ENCODE assay signal across 4 fruit fly cellular contexts in genomic region chr3R:20915828-20916227, dm6.
TF ChIP-seq lines count a peak whose summit lies in the region.

No protein-coding gene starts in this region.

- TF ChIP-seq CTCF in whole organism, embryonic (GFP tag; optimal IDR thresholded peaks at IDR 0.05; lab: Kevin White, UChicago), result no peak

TF ChIP-seq in whole organism, adult, 20 proteins besides CTCF, POLR2A, EP300 and RAD21:
- peak; percentile 55 for TF ChIP-seq tj (GFP tag; optimal IDR thresholded peaks at IDR 0.05; lab: Kevin White, UChicago)
- TF ChIP-seq kay (GFP tag; lab: Kevin White, UChicago; ENCODE audit: borderline replicate concordance), result peak; percentile 17
- TF ChIP-seq CG1620 (GFP tag; optimal IDR thresholded peaks at IDR 0.05; lab: Kevin White, UChicago), result no peak
- no peak for TF ChIP-seq CG14711 (tag; optimal IDR thresholded peaks at IDR 0.05; lab: Kevin White, UChicago)
- no peak for TF ChIP-seq Clk (GFP tag; optimal IDR thresholded peaks at IDR 0.05; lab: Kevin White, UChicago)
- TF ChIP-seq CG12768 (GFP tag; optimal IDR thresholded peaks at IDR 0.05; lab: Kevin White, UChicago), result no peak
- no peak for TF ChIP-seq cic (GFP tag; optimal IDR thresholded peaks at IDR 0.05; lab: Kevin White, UChicago)
- no peak for TF ChIP-seq ovo (GFP tag; optimal IDR thresholded peaks at IDR 0.05; lab: Kevin White, UChicago)

TF ChIP-seq in whole organism, embryonic, 481 proteins besides CTCF, POLR2A, EP300 and RAD21:
- TF ChIP-seq HHEX (GFP tag; optimal IDR thresholded peaks at IDR 0.05; lab: Kevin White, UChicago) (peak; percentile 0), B-H2 (GFP tag; optimal IDR thresholded peaks at IDR 0.05; lab: Kevin White, UChicago) (peak; percentile 28), jumu (GFP tag; optimal IDR thresholded peaks at IDR 0.05; lab: Kevin White, UChicago) (no peak), tx (GFP tag; optimal IDR thresholded peaks at IDR 0.05; lab: Kevin White, UChicago) (no peak), CG10565 (GFP tag; optimal IDR thresholded peaks at IDR 0.05; lab: Kevin White, UChicago) (no peak), exex (tag; optimal IDR thresholded peaks at IDR 0.05; lab: Kevin White, UChicago) (peak; percentile 6), chinmo (GFP tag; IDR thresholded peaks at IDR 0.05; lab: Robert Waterston, UW; ENCODE audit: partially characterized antibody) (peak; percentile 80; the same call in 2 of the 4 replicates), cwo (GFP tag; optimal IDR thresholded peaks at IDR 0.05; lab: Kevin White, UChicago) (peak; percentile 85), lab (GFP tag; optimal IDR thresholded peaks at IDR 0.05; lab: Kevin White, UChicago) (peak; percentile 40), Dbx (GFP tag; IDR thresholded peaks at IDR 0.05; lab: Robert Waterston, UW) (0 out of 3 replicates have a peak, but pooled peaks have one; percentile 39), CG13296 (GFP tag; optimal IDR thresholded peaks at IDR 0.05; lab: Kevin White, UChicago) (peak; percentile 10), sug (tag; optimal IDR thresholded peaks at IDR 0.05; lab: Kevin White, UChicago) (peak; percentile 49), Ada2b (GFP tag; IDR thresholded peaks at IDR 0.05; lab: Robert Waterston, UW) (no peak), nmo (GFP tag; optimal IDR thresholded peaks at IDR 0.05; lab: Kevin White, UChicago) (no peak), pb (GFP tag; optimal IDR thresholded peaks at IDR 0.05; lab: Kevin White, UChicago) (no peak), abd-A (tag; optimal IDR thresholded peaks at IDR 0.05; lab: Kevin White, UChicago) (peak; percentile 31), CG15269 (tag; optimal IDR thresholded peaks at IDR 0.05; lab: Kevin White, UChicago) (peak; percentile 20), sna (GFP tag; IDR thresholded peaks at IDR 0.05; lab: Robert Waterston, UW; ENCODE audit: partially characterized antibody) (0 out of 2 replicates have a peak, but pooled peaks have one; percentile 12), CG31224 (GFP tag; IDR thresholded peaks at IDR 0.05; lab: Robert Waterston, UW) (no peak), sd (tag; optimal IDR thresholded peaks at IDR 0.05; lab: Kevin White, UChicago) (peak; percentile 69), gro (GFP tag; optimal IDR thresholded peaks at IDR 0.05; lab: Kevin White, UChicago) (peak; percentile 12), CG13894 (tag; optimal IDR thresholded peaks at IDR 0.05; lab: Kevin White, UChicago) (peak; percentile 26), vvl (GFP tag; IDR thresholded peaks at IDR 0.05; lab: Robert Waterston, UW) (0 out of 2 replicates have a peak, but pooled peaks have one; percentile 26), CG2120 (GFP tag; optimal IDR thresholded peaks at IDR 0.05; lab: Kevin White, UChicago) (peak; percentile 18), Med (GFP tag; lab: Kevin White, UChicago) (peak; percentile 52)

TF ChIP-seq in whole organism, prepupa, 60 proteins besides CTCF, POLR2A, EP300 and RAD21:
- TF ChIP-seq CG6854 (GFP tag; optimal IDR thresholded peaks at IDR 0.05; lab: Kevin White, UChicago) (peak; percentile 53), Blimp-1 (GFP tag; optimal IDR thresholded peaks at IDR 0.05; lab: Kevin White, UChicago) (no peak), CG6163 (GFP tag; IDR thresholded peaks at IDR 0.05; lab: Robert Waterston, UW) (0 out of 3 replicates have a peak, but pooled peaks have one; percentile 13), fkh (GFP tag; optimal IDR thresholded peaks at IDR 0.05; lab: Kevin White, UChicago) (peak; percentile 79), svp (GFP tag; lab: Kevin White, UChicago) (peak; percentile 52), acj6 (GFP tag; optimal IDR thresholded peaks at IDR 0.05; lab: Kevin White, UChicago) (no peak)

TF ChIP-seq in whole organism, wandering third instar larva, 38 proteins besides CTCF, POLR2A, EP300 and RAD21:
- TF ChIP-seq lola (GFP tag; optimal IDR thresholded peaks at IDR 0.05; lab: Kevin White, UChicago) (no peak), OdsH (GFP tag; optimal IDR thresholded peaks at IDR 0.05; lab: Kevin White, UChicago) (peak; percentile 31), dmrt93B (GFP tag; optimal IDR thresholded peaks at IDR 0.05; lab: Kevin White, UChicago) (no peak), CrebA (GFP tag; optimal IDR thresholded peaks at IDR 0.05; lab: Kevin White, UChicago; ENCODE audit: borderline replicate concordance) (peak; percentile 38), woc (GFP tag; optimal IDR thresholded peaks at IDR 0.05; lab: Kevin White, UChicago) (no peak), foxo (GFP tag; optimal IDR thresholded peaks at IDR 0.05; lab: Kevin White, UChicago) (no peak), Rel (GFP tag; optimal IDR thresholded peaks at IDR 0.05; lab: Kevin White, UChicago) (no peak), Rel (tag; optimal IDR thresholded peaks at IDR 0.05; lab: Kevin White, UChicago) (no peak), Hr83 (GFP tag; optimal IDR thresholded peaks at IDR 0.05; lab: Kevin White, UChicago; ENCODE audit: poor library complexity, severe bottlenecking) (no peak), sage (GFP tag; optimal IDR thresholded peaks at IDR 0.05; lab: Kevin White, UChicago) (no peak), fru (GFP tag; optimal IDR thresholded peaks at IDR 0.05; lab: Kevin White, UChicago) (no peak), psq (GFP tag; optimal IDR thresholded peaks at IDR 0.05; lab: Kevin White, UChicago) (peak; percentile 12), Hnf4 (GFP tag; optimal IDR thresholded peaks at IDR 0.05; lab: Kevin White, UChicago) (no peak), Myc (optimal IDR thresholded peaks at IDR 0.05; lab: Kevin White, UChicago) (no peak), Vsx2 (GFP tag; optimal IDR thresholded peaks at IDR 0.05; lab: Kevin White, UChicago; ENCODE audit: partially characterized antibody) (peak; percentile 7), Jra (GFP tag; optimal IDR thresholded peaks at IDR 0.05; lab: Kevin White, UChicago) (no peak), CG9705 (GFP tag; optimal IDR thresholded peaks at IDR 0.05; lab: Kevin White, UChicago) (no peak), pan (optimal IDR thresholded peaks at IDR 0.05; lab: Kevin White, UChicago) (no peak), dl (GFP tag; optimal IDR thresholded peaks at IDR 0.05; lab: Kevin White, UChicago; ENCODE audit: insufficient read depth in 1 of 2, partially characterized antibody in 2 of 2) (peak in 1 of 2 experiments; percentile 23), Abd-B (GFP tag; optimal IDR thresholded peaks at IDR 0.05; lab: Kevin White, UChicago) (no peak), Dif (GFP tag; optimal IDR thresholded peaks at IDR 0.05; lab: Kevin White, UChicago; ENCODE audit: partially characterized antibody) (peak; percentile 7), N (GFP tag; optimal IDR thresholded peaks at IDR 0.05; lab: Kevin White, UChicago) (no peak), Hr78 (GFP tag; optimal IDR thresholded peaks at IDR 0.05; lab: Kevin White, UChicago) (no peak), br (GFP tag; optimal IDR thresholded peaks at IDR 0.05; lab: Kevin White, UChicago) (no peak), jim (GFP tag; optimal IDR thresholded peaks at IDR 0.05; lab: Kevin White, UChicago) (peak; percentile 37)
TF ChIP-seq in whole organism, wandering third instar larva: peak in this region for 7.
